Fruit fly (Drosophila melanogaster): Measurements from ENCODE around the gene U2af50.

dm6 chrX:16309764-16310163 lies 49.1 kb downstream of the U2af50 start:
- TF ChIP-seq ovo (GFP tag; optimal IDR thresholded peaks at IDR 0.05): no peak
- TF ChIP-seq CG1620 (GFP tag; optimal IDR thresholded peaks at IDR 0.05): no peak
- TF ChIP-seq CG33017 (tag; optimal IDR thresholded peaks at IDR 0.05): no peak
- TF ChIP-seq kay (GFP tag; ENCODE audit: borderline replicate concordance): no peak
- no peak for TF ChIP-seq pad (GFP tag; optimal IDR thresholded peaks at IDR 0.05)
- TF ChIP-seq tj (GFP tag; optimal IDR thresholded peaks at IDR 0.05): no peak
- TF ChIP-seq cnc (optimal IDR thresholded peaks at IDR 0.05): no peak
- no peak for TF ChIP-seq CG14711 (tag; optimal IDR thresholded peaks at IDR 0.05)
- no peak for TF ChIP-seq CG7045 (GFP tag; optimal IDR thresholded peaks at IDR 0.05)
- TF ChIP-seq CG12768 (GFP tag; optimal IDR thresholded peaks at IDR 0.05): no peak
- no peak for TF ChIP-seq Hr96 (GFP tag; optimal IDR thresholded peaks at IDR 0.05)
- no peak for TF ChIP-seq toe (GFP tag; optimal IDR thresholded peaks at IDR 0.05)
- no peak for TF ChIP-seq CG5204 (GFP tag; optimal IDR thresholded peaks at IDR 0.05)
